Worm (Caenorhabditis elegans): ENCODE measurements around the gene pwp-1.

Gene pwp-1

ce11 chrIV:13189467-13189866 lies 46.9 kb downstream of the pwp-1 start, which contains the start of gene F58D2.2:
F58D2.2 (plus strand) TSS chrIV:13189767.
- TF ChIP-seq C17E4.6 (GFP tag; IDR thresholded peaks at IDR 0.05) (no peak), dpff-1 (tag; optimal IDR thresholded peaks at IDR 0.05) (no peak), ama-1 (optimal IDR thresholded peaks at IDR 0.05) (no peak), ama-1 (GFP tag; optimal IDR thresholded peaks at IDR 0.05) (no peak), zim-3 (tag; optimal IDR thresholded peaks at IDR 0.05) (no peak), lir-1 (GFP tag; conservative IDR thresholded peaks at IDR 0.05) (no peak), rcor-1 (GFP tag; IDR thresholded peaks at IDR 0.05) (no peak), die-1 (tag; optimal IDR thresholded peaks at IDR 0.05) (no peak), C06A6.2 (GFP tag; conservative IDR thresholded peaks at IDR 0.05) (no peak), somi-1 (GFP tag; optimal IDR thresholded peaks at IDR 0.05) (no peak), lsy-27 (tag; optimal IDR thresholded peaks at IDR 0.05; ENCODE audit: borderline replicate concordance, insufficient read depth) (no peak)

ce11 chrIV:13188959-13189358 lies 47.4 kb downstream of the pwp-1 start, which contains the start of gene F58D2.4:
F58D2.4 (minus strand) TSS chrIV:13189059.
- TF ChIP-seq nhr-27 (tag; optimal IDR thresholded peaks at IDR 0.05) (no peak), chd-7 (tag; optimal IDR thresholded peaks at IDR 0.05) (no peak), tbp1 (GFP tag; optimal IDR thresholded peaks at IDR 0.05) (no peak), Y53G8AR.9 (GFP tag; conservative IDR thresholded peaks at IDR 0.05) (no peak), zfh-2 (GFP tag; conservative IDR thresholded peaks at IDR 0.05) (no peak), ceh-58 (GFP tag; IDR thresholded peaks at IDR 0.05) (no peak), madf-3 (GFP tag; IDR thresholded peaks at IDR 0.05) (no peak), F52B5.7 (tag; optimal IDR thresholded peaks at IDR 0.05) (no peak), tlf-1 (GFP tag; optimal IDR thresholded peaks at IDR 0.05) (no peak), dox-1 (GFP tag; IDR thresholded peaks at IDR 0.05) (no peak)

Data from whole organism, young adult.